Fruit fly (Drosophila melanogaster) whole organism, wandering third instar larva: ENCODE data around the gene CG31804.

Experiments used
- CG32264 ChIP-seq: fragments of 200-800 bp; sonication (Bioruptor generic); optimal IDR thresholded peaks from 2 replicates; lab custom pipeline; 2016; ENCODE audit warnings: missing biosample characterization, missing genetic modification characterization
- CG9705 ChIP-seq: fragments of 200-800 bp; sonication (Bioruptor generic); optimal IDR thresholded peaks from 2 replicates; lab custom pipeline; 2018; ENCODE audit warnings: missing biosample characterization, mild to moderate bottlenecking, missing genetic modification characterization
- Dif ChIP-seq: fragments of 200-275, 200-300 bp; sonication (Bioruptor generic); optimal IDR thresholded peaks from 2 replicates; lab custom pipeline; 2018; ENCODE audit warnings: missing biosample characterization, missing genetic modification characterization; ENCODE audit not compliant: partially characterized antibody
- Jra ChIP-seq: sonication (Bioruptor generic); optimal IDR thresholded peaks from 2 replicates; lab custom pipeline; 2016; ENCODE audit warnings: missing biosample characterization, missing genetic modification characterization
- OdsH ChIP-seq: fragments of 200-800 bp; sonication (Bioruptor generic); optimal IDR thresholded peaks from 2 replicates; lab custom pipeline; 2016; ENCODE audit warnings: missing biosample characterization, mild to moderate bottlenecking, missing genetic modification characterization
- Rel ChIP-seq, 2 experiments: fragments of 200-800 bp; sonication (Bioruptor generic) in 1 of 2; optimal IDR thresholded peaks; 2 replicates in 1 of 2; 3 replicates in 1 of 2; lab custom pipeline; 2016 to 2019; ENCODE audit warnings: mild to moderate bottlenecking in 2 of 2, missing biosample characterization in 2 of 2, missing genetic modification characterization in 2 of 2, moderate library complexity in 1 of 2
- brk ChIP-seq: fragments of 200-800 bp; sonication (Bioruptor generic); optimal IDR thresholded peaks from 2 replicates; lab custom pipeline; 2016; ENCODE audit warnings: missing biosample characterization, mild to moderate bottlenecking, missing genetic modification characterization
- ey ChIP-seq: fragments of 200-800 bp; sonication (Bioruptor generic); optimal IDR thresholded peaks from 2 replicates; lab custom pipeline; 2016; ENCODE audit warnings: missing biosample characterization, missing genetic modification characterization
- foxo ChIP-seq, 2 experiments: fragments of 200-800 bp; sonication (Bioruptor generic); optimal IDR thresholded peaks; 2 replicates in 1 of 2; 3 replicates in 1 of 2; lab custom pipeline; 2016 to 2017; ENCODE audit warnings: missing biosample characterization in 2 of 2, missing genetic modification characterization in 2 of 2
- h ChIP-seq: fragments of 200-800 bp; sonication (Bioruptor generic); optimal IDR thresholded peaks from 3 replicates; lab custom pipeline; 2016; ENCODE audit warnings: missing biosample characterization, mild to moderate bottlenecking, missing genetic modification characterization
- lola ChIP-seq: fragments of >200 bp; optimal IDR thresholded peaks from 2 replicates; lab custom pipeline; 2017; ENCODE audit warnings: missing biosample characterization, missing genetic modification characterization
- tai ChIP-seq: sonication (Bioruptor generic); optimal IDR thresholded peaks from 2 replicates; lab custom pipeline; 2016; ENCODE audit warnings: missing biosample characterization, missing genetic modification characterization
- woc ChIP-seq: sonication (Bioruptor generic); optimal IDR thresholded peaks from 2 replicates; lab custom pipeline; 2016; ENCODE audit warnings: missing biosample characterization, mild to moderate bottlenecking, missing genetic modification characterization

- TF ChIP-seq ey (GFP tag; lab: Kevin White, UChicago) = no peak
- no peak for TF ChIP-seq Jra (GFP tag; lab: Kevin White, UChicago)
- no peak for TF ChIP-seq Dif (GFP tag; lab: Kevin White, UChicago)
- no peak for TF ChIP-seq OdsH (GFP tag; lab: Kevin White, UChicago)
- TF ChIP-seq CG9705 (GFP tag; lab: Kevin White, UChicago) = no peak
- TF ChIP-seq Rel (GFP tag; optimal IDR thresholded peaks at IDR 0.05; lab: Kevin White, UChicago) = no peak
- no peak for TF ChIP-seq Rel (tag; optimal IDR thresholded peaks at IDR 0.05; lab: Kevin White, UChicago)
- TF ChIP-seq foxo (GFP tag; optimal IDR thresholded peaks at IDR 0.05; lab: Kevin White, UChicago) = no peak
- no peak for TF ChIP-seq CG32264 (GFP tag; lab: Kevin White, UChicago)
- no peak for TF ChIP-seq brk
- no peak for TF ChIP-seq tai (GFP tag; lab: Kevin White, UChicago)
- TF ChIP-seq h (GFP tag; lab: Kevin White, UChicago) = no peak
- no peak for TF ChIP-seq woc (GFP tag; lab: Kevin White, UChicago)
- TF ChIP-seq lola = no peak
Measured at dm6 chr2L:17375955-17376659, 12.8 kb downstream of the CG31804 start.
